Fruit fly (Drosophila melanogaster) whole organism, embryonic: ENCODE measurements around the gene Tfb5.

Experiments used
- CG10147 ChIP-seq: fragments of 200-800 bp; sonication (Bioruptor generic); optimal IDR thresholded peaks from 2 replicates; lab custom pipeline; 2019; ENCODE audit warnings: missing biosample characterization, mild to moderate bottlenecking, missing genetic modification characterization, moderate library complexity
- CG11695 ChIP-seq: fragments of 200-800 bp; sonication (Bioruptor generic); IDR thresholded peaks from 3 replicates; pipeline ENCODE4 v1.3.6; 2022; ENCODE audit warnings: missing biosample characterization, missing genetic modification characterization
- CG12155 ChIP-seq: fragments of 200-800 bp; sonication (Bioruptor generic); optimal IDR thresholded peaks from 3 replicates; lab custom pipeline; 2016; ENCODE audit warnings: missing biosample characterization, missing genetic modification characterization
- CG12659 ChIP-seq: fragments of 200-800 bp; sonication (Bioruptor generic); optimal IDR thresholded peaks from 3 replicates; lab custom pipeline; 2017; ENCODE audit warnings: mild to moderate bottlenecking, missing biosample characterization, missing genetic modification reagents, missing genetic modification characterization
- CG12769 ChIP-seq: fragments of 200-800 bp; sonication (Bioruptor generic); optimal IDR thresholded peaks from 2 replicates; lab custom pipeline; 2019; ENCODE audit warnings: missing biosample characterization, mild to moderate bottlenecking, missing genetic modification characterization, moderate library complexity
- CG13287 ChIP-seq: fragments of 200-800 bp; sonication (Bioruptor generic); IDR thresholded peaks from 2 replicates; pipeline ENCODE4 v1.3.6; 2022; ENCODE audit warnings: missing biosample characterization, missing genetic modification characterization; ENCODE audit not compliant: partially characterized antibody
- CG13894 ChIP-seq: fragments of 200-800 bp; sonication (Bioruptor generic); optimal IDR thresholded peaks from 3 replicates; lab custom pipeline; 2018; ENCODE audit warnings: missing biosample characterization, mild to moderate bottlenecking, missing genetic modification characterization, moderate library complexity
- CG14710 ChIP-seq: fragments of 200-800 bp; sonication (Bioruptor generic); optimal IDR thresholded peaks from 3 replicates; lab custom pipeline; 2019; ENCODE audit warnings: missing biosample characterization, mild to moderate bottlenecking, missing genetic modification characterization, moderate library complexity
- CG15696 ChIP-seq: fragments of 200-800 bp; sonication (Bioruptor generic); optimal IDR thresholded peaks from 2 replicates; lab custom pipeline; 2019; ENCODE audit warnings: missing biosample characterization, mild to moderate bottlenecking, missing genetic modification characterization, moderate library complexity
- CG1603 ChIP-seq: fragments of 200-800 bp; sonication (Bioruptor generic); optimal IDR thresholded peaks from 2 replicates; lab custom pipeline; 2019; ENCODE audit warnings: missing biosample characterization, mild to moderate bottlenecking, missing genetic modification characterization, moderate library complexity
- CG17328 ChIP-seq: fragments of 200-800 bp; sonication (Bioruptor generic); IDR thresholded peaks from 2 replicates; pipeline ENCODE4 v1.3.6; 2022; ENCODE audit warnings: missing biosample characterization, missing genetic modification characterization
- CG17361 ChIP-seq: fragments of 200-800 bp; sonication (Bioruptor generic); IDR thresholded peaks from 3 replicates; pipeline ENCODE4 v1.3.6; 2022; ENCODE audit warnings: missing biosample characterization, missing genetic modification characterization
- CG2116 ChIP-seq: fragments of 200-800 bp; sonication (Bioruptor generic); optimal IDR thresholded peaks from 3 replicates; lab custom pipeline; 2018; ENCODE audit warnings: missing biosample characterization, mild to moderate bottlenecking, missing genetic modification characterization
- CG34422 ChIP-seq: fragments of 200-800 bp; sonication (Bioruptor generic); IDR thresholded peaks from 3 replicates; pipeline ENCODE4 v1.3.6; 2022; ENCODE audit warnings: missing biosample characterization, missing genetic modification characterization
- CG6813 ChIP-seq: fragments of 200-800 bp; sonication (Bioruptor generic); optimal IDR thresholded peaks from 2 replicates; lab custom pipeline; 2017; ENCODE audit warnings: missing biosample characterization, missing genetic modification characterization, mild to moderate bottlenecking, moderate library complexity, missing genetic modification reagents
- CG8281 ChIP-seq: fragments of 200-800 bp; sonication (Bioruptor generic); optimal IDR thresholded peaks from 2 replicates; lab custom pipeline; 2018; ENCODE audit warnings: missing biosample characterization, mild to moderate bottlenecking, missing genetic modification characterization, moderate library complexity
- CG8359 ChIP-seq: fragments of 200-800 bp; sonication (Bioruptor generic); optimal IDR thresholded peaks from 2 replicates; lab custom pipeline; 2017; ENCODE audit warnings: missing biosample characterization, mild to moderate bottlenecking, missing genetic modification characterization, borderline replicate concordance
- CG8388 ChIP-seq: fragments of 200-800 bp; sonication (Bioruptor generic); optimal IDR thresholded peaks from 2 replicates; lab custom pipeline; 2019; ENCODE audit warnings: missing biosample characterization, mild to moderate bottlenecking, missing genetic modification characterization, moderate library complexity
- CG8944 ChIP-seq: fragments of 200-800 bp; sonication (Bioruptor generic); optimal IDR thresholded peaks from 3 replicates; lab custom pipeline; 2016; ENCODE audit warnings: missing biosample characterization, missing genetic modification characterization
- CG9215 ChIP-seq: fragments of 200-800 bp; sonication (Bioruptor generic); IDR thresholded peaks from 2 replicates; pipeline ENCODE4 v1.3.6; 2022; ENCODE audit warnings: missing biosample characterization, missing genetic modification characterization
- CG9797 ChIP-seq: fragments of 200-800 bp; sonication (Bioruptor generic); optimal IDR thresholded peaks from 3 replicates; lab custom pipeline; 2018; ENCODE audit warnings: missing biosample characterization, mild to moderate bottlenecking, missing genetic modification characterization
- CG9876 ChIP-seq: fragments of 200-800 bp; sonication (Bioruptor generic); optimal IDR thresholded peaks from 2 replicates; lab custom pipeline; 2016; ENCODE audit warnings: missing biosample characterization, missing genetic modification characterization
- CG9932 ChIP-seq: fragments of 200-800 bp; sonication (Bioruptor generic); IDR thresholded peaks from 2 replicates; pipeline ENCODE4 v1.3.6; 2022; ENCODE audit warnings: missing biosample characterization, missing genetic modification characterization
- Dad ChIP-seq: fragments of 200-800 bp; sonication (Bioruptor generic); optimal IDR thresholded peaks from 3 replicates; lab custom pipeline; 2016; ENCODE audit warnings: missing biosample characterization, missing genetic modification characterization
- Dip2 ChIP-seq: fragments of 200-800 bp; sonication (Bioruptor generic); IDR thresholded peaks from 2 replicates; pipeline ENCODE4 v1.3.6; 2022; ENCODE audit warnings: missing biosample characterization, missing genetic modification characterization
- ERR ChIP-seq: fragments of 200-800 bp; sonication (Bioruptor generic); optimal IDR thresholded peaks from 2 replicates; lab custom pipeline; 2016; ENCODE audit warnings: missing biosample characterization, missing genetic modification characterization
- Eip74EF ChIP-seq, 2 experiments: fragments of 200-800 bp in 1 of 2; fragments of >200 bp in 1 of 2; sonication (Bioruptor generic) in 1 of 2; optimal IDR thresholded peaks; 2 replicates each; lab custom pipeline; 2017 to 2019; ENCODE audit warnings: missing biosample characterization in 2 of 2, missing genetic modification characterization in 2 of 2, mild to moderate bottlenecking in 1 of 2, moderate library complexity in 1 of 2
- Fer1 ChIP-seq: fragments of 200-800 bp; sonication (Bioruptor generic); optimal IDR thresholded peaks from 2 replicates; lab custom pipeline; 2017; ENCODE audit warnings: missing biosample characterization, mild to moderate bottlenecking, missing genetic modification characterization
- Fer3 ChIP-seq: fragments of 200-800 bp; sonication (Bioruptor generic); optimal IDR thresholded peaks from 2 replicates; lab custom pipeline; 2018; ENCODE audit warnings: missing biosample characterization, mild to moderate bottlenecking, missing genetic modification characterization, moderate library complexity
- HHEX ChIP-seq: fragments of 200-800 bp; sonication (Bioruptor generic); optimal IDR thresholded peaks from 3 replicates; lab custom pipeline; 2017; ENCODE audit warnings: missing biosample characterization, mild to moderate bottlenecking, missing genetic modification characterization, missing genetic modification reagents
- Lpt ChIP-seq: fragments of >200 bp; optimal IDR thresholded peaks from 2 replicates; lab custom pipeline; 2018; ENCODE audit warnings: missing biosample characterization, missing genetic modification characterization
- Med ChIP-seq: fragments of 200-800 bp; sonication (Bioruptor generic); peaks from one replicate; lab custom pipeline; 2016; ENCODE audit warnings: missing biosample characterization, missing genetic modification characterization, mild to moderate bottlenecking, inconsistent platforms, moderate library complexity
- Nf-YC ChIP-seq: fragments of 200-800 bp; optimal IDR thresholded peaks from 3 replicates; lab custom pipeline; 2019; ENCODE audit warnings: missing biosample characterization, mild to moderate bottlenecking, missing genetic modification characterization, moderate library complexity
- Scr ChIP-seq: fragments of 200-800 bp; sonication (Bioruptor generic); IDR thresholded peaks from 2 replicates; pipeline ENCODE4 v1.3.6; 2022; ENCODE audit warnings: missing biosample characterization, missing genetic modification characterization; ENCODE audit not compliant: partially characterized antibody
- Six4 ChIP-seq: fragments of 200-800 bp; sonication (Bioruptor generic); optimal IDR thresholded peaks from 2 replicates; lab custom pipeline; 2016; ENCODE audit warnings: missing biosample characterization, missing genetic modification characterization
- Sry-δ ChIP-seq: fragments of 200-800 bp; sonication (Bioruptor generic); optimal IDR thresholded peaks from 2 replicates; lab custom pipeline; 2016; ENCODE audit warnings: missing biosample characterization, missing genetic modification characterization
- Taf1 ChIP-seq: fragments of 200-800 bp; sonication (Bioruptor generic); IDR thresholded peaks from 2 replicates; pipeline ENCODE4 v1.3.6; 2022; ENCODE audit warnings: missing biosample characterization, missing genetic modification characterization
- dm ChIP-seq: fragments of 200-800 bp; sonication (Bioruptor generic); optimal IDR thresholded peaks from 3 replicates; lab custom pipeline; 2016; ENCODE audit warnings: missing biosample characterization, missing genetic modification characterization
- dpn ChIP-seq, 2 experiments: fragments of 200-800 bp; sonication (Bioruptor generic); optimal IDR thresholded peaks; 3 replicates each; lab custom pipeline; 2016; ENCODE audit warnings: missing biosample characterization in 2 of 2, missing genetic modification characterization in 2 of 2
- ewg ChIP-seq: fragments of 200-800 bp; sonication (Bioruptor generic); optimal IDR thresholded peaks from 3 replicates; lab custom pipeline; 2017; ENCODE audit warnings: mild to moderate bottlenecking, missing biosample characterization, missing genetic modification reagents, missing genetic modification characterization
- gce ChIP-seq: fragments of 200-800 bp; sonication (Bioruptor generic); IDR thresholded peaks from 3 replicates; pipeline ENCODE4 v1.3.6; 2022; ENCODE audit warnings: missing biosample characterization, missing genetic modification characterization
- gfzf ChIP-seq: fragments of 200-800 bp; sonication (Bioruptor generic); optimal IDR thresholded peaks from 2 replicates; lab custom pipeline; 2016; ENCODE audit warnings: missing biosample characterization, mild to moderate bottlenecking, missing genetic modification characterization, moderate library complexity
- gro ChIP-seq: fragments of 200-800 bp; sonication (Bioruptor generic); optimal IDR thresholded peaks from 2 replicates; lab custom pipeline; 2016; ENCODE audit warnings: missing biosample characterization, missing genetic modification characterization
- gsb ChIP-seq: fragments of 200-800 bp; sonication (Bioruptor generic); IDR thresholded peaks from 2 replicates; pipeline ENCODE4 v1.3.6; 2022; ENCODE audit warnings: missing biosample characterization, missing genetic modification characterization
- pan ChIP-seq, 4 experiments: fragments of >200 bp in 3 of 4; fragments of 200-800 bp in 1 of 4; sonication (Bioruptor generic) in 1 of 4; optimal IDR thresholded peaks in 3 of 4; IDR thresholded peaks in 1 of 4; 2 replicates each; pipeline versions ENCODE4 v1.3.6 to Lab custom; 2017 to 2022; ENCODE audit warnings: missing biosample characterization in 2 of 4, missing genetic modification characterization in 2 of 4, mixed read lengths in 1 of 4
- rib ChIP-seq: fragments of 200-800 bp; sonication (Bioruptor generic); IDR thresholded peaks from 2 replicates; pipeline ENCODE4 v1.3.6; 2022; ENCODE audit warnings: missing biosample characterization, missing genetic modification characterization
- sqz ChIP-seq: fragments of 200-800 bp; sonication (Bioruptor generic); optimal IDR thresholded peaks from 3 replicates; lab custom pipeline; 2018; ENCODE audit warnings: missing biosample characterization, mild to moderate bottlenecking, missing genetic modification characterization
- ttk ChIP-seq: fragments of 200-800 bp; sonication (Bioruptor generic); IDR thresholded peaks from 2 replicates; pipeline ENCODE4 v2.1.2; 2022; ENCODE audit warnings: missing biosample characterization, missing genetic modification characterization
- wek ChIP-seq: fragments of 200-800 bp; sonication (Bioruptor generic); optimal IDR thresholded peaks from 3 replicates; lab custom pipeline; 2018; ENCODE audit warnings: missing biosample characterization, mild to moderate bottlenecking, missing genetic modification characterization, moderate library complexity

The Tfb5 gene

DNA sequence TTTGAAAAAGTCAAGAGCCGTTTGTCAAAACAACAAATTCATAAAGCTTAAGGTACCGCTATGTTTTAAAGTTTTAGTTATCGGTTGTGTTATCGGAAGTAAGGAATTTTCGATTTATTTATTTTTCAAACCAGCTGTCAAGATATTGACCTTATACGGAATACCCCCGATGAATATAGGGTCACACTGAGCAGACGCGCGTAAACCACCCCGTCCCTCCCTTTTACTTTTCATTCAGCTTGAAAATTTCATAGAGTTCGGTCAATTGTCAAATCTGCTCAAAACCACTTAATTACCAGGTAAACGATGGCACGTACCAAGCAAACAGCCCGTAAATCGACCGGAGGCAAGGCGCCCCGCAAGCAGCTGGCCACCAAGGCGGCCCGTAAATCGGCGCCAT, 44.3 kb upstream of the Tfb5 start, which contains the start of the genes CG14036 and His3.3A (continued):
- TF ChIP-seq Scr (GFP tag; lab: Robert Waterston, UW) (peak; percentile 55), CG8388 (GFP tag; lab: Kevin White, UChicago) (no peak), CG34422 (GFP tag; lab: Robert Waterston, UW) (peak; percentile 75; the same call in 2 of the 3 replicates), gce (GFP tag; lab: Robert Waterston, UW) (0 out of 3 replicates have a peak, but pooled peaks have one; percentile 16), CG9797 (peak; percentile 97), CG9876 (no peak), CG13287 (GFP tag; lab: Robert Waterston, UW) (peak; percentile 81), CG8944 (no peak), Six4 (GFP tag; lab: Kevin White, UChicago) (no peak), Dad (peak; percentile 41), CG2116 (GFP tag; lab: Kevin White, UChicago) (peak; percentile 90), sqz (GFP tag; lab: Kevin White, UChicago) (no peak), CG12659 (GFP tag; lab: Kevin White, UChicago) (peak; percentile 64), ewg (peak; percentile 40), CG9215 (GFP tag; lab: Robert Waterston, UW) (no peak), ERR (GFP tag; lab: Kevin White, UChicago) (no peak), Lpt (no peak), CG17361 (GFP tag; lab: Robert Waterston, UW) (peak; percentile 40; the same call in 1 of the 3 replicates), ttk (GFP tag; lab: Robert Waterston, UW) (no peak), Fer1 (peak; percentile 48), CG8281 (tag; lab: Kevin White, UChicago) (no peak), CG13894 (peak; percentile 41), Eip74EF (GFP tag; optimal IDR thresholded peaks at IDR 0.05; lab: Kevin White, UChicago) (no peak), CG12769 (peak; percentile 20), gro (GFP tag; lab: Kevin White, UChicago) (no peak), CG1603 (tag; lab: Kevin White, UChicago) (peak; percentile 100), CG15696 (tag; lab: Kevin White, UChicago) (peak; percentile 21), wek (GFP tag; lab: Kevin White, UChicago) (peak; percentile 100), Med (GFP tag; lab: Kevin White, UChicago) (peak; percentile 87), CG10147 (GFP tag; lab: Kevin White, UChicago) (no peak), CG17328 (GFP tag; lab: Robert Waterston, UW) (0 out of 2 replicates have a peak, but pooled peaks have one; percentile 21), pan (optimal IDR thresholded peaks at IDR 0.05; lab: Kevin White, UChicago) (no peak), pan (GFP tag; optimal IDR thresholded peaks at IDR 0.05 in 1 of 2, IDR thresholded peaks at IDR 0.05 in 1 of 2) (peak in 1 of 2 experiments; percentile 36), CG9932 (GFP tag; lab: Robert Waterston, UW) (peak; percentile 35; the same call in 1 of the 2 replicates), Taf1 (no peak), Fer3 (tag; lab: Kevin White, UChicago) (no peak), dpn (GFP tag; optimal IDR thresholded peaks at IDR 0.05; lab: Kevin White, UChicago) (no peak), HHEX (GFP tag; lab: Kevin White, UChicago) (peak; percentile 24), Nf-YC (peak; percentile 37), Dip2 (GFP tag; lab: Robert Waterston, UW) (no peak), CG12155 (GFP tag; lab: Kevin White, UChicago) (no peak), gfzf (GFP tag; lab: Kevin White, UChicago) (peak; percentile 73), CG8359 (GFP tag; lab: Kevin White, UChicago) (no peak), CG11695 (0 out of 3 replicates have a peak, but pooled peaks have one; percentile 11), rib (GFP tag; lab: Robert Waterston, UW) (no peak), Sry-δ (GFP tag; lab: Kevin White, UChicago) (peak; percentile 65), CG14710 (tag; lab: Kevin White, UChicago) (peak; percentile 97), dm (peak; percentile 29), gsb (GFP tag; lab: Robert Waterston, UW) (0 out of 2 replicates have a peak, but pooled peaks have one; percentile 32), CG6813 (GFP tag; lab: Kevin White, UChicago) (no peak)
